Worm (Caenorhabditis elegans) whole organism, L4/young adult: ENCODE data around the gene dylt-3.

Experiments
- W03F9.2 ChIP-seq: fragments of 150-350 bp; optimal IDR thresholded peaks from 2 replicates; lab custom pipeline; 2014; ENCODE audit warnings: missing biosample characterization, missing genetic modification characterization
- dao-5 ChIP-seq: sonication (generic microtip); optimal IDR thresholded peaks from 2 replicates; lab custom pipeline; 2016; ENCODE audit warnings: missing genotype, missing genetic modification characterization, moderate library complexity, missing compliant biosample characterization
- him-1 ChIP-seq: sonication (generic microtip); optimal IDR thresholded peaks from 2 replicates; lab custom pipeline; 2016; ENCODE audit warnings: missing genotype, missing genetic modification reagents, missing genetic modification characterization, missing compliant biosample characterization

DNA sequence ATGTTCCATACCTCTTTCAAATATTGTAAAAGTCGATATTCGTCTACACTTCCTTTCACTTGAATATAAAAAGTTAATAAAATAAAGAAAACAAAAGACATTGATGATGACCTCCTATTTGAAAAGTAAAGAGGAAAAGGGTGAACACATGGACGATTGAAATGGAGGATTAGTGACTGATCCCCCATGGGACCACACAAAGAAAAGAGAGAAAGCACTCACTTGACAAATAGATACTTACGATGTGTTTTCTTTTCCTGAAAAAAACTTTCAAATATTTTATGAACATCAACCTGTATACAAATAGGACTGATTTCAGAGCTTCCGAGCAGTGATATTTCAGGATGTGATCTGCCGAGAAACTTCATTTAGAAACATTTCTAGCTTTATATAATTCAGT lies 4.4 kb upstream of the dylt-3 start, which contains the start of gene acr-14:
- no peak for TF ChIP-seq him-1
- no peak for TF ChIP-seq W03F9.2 (tag; lab: Kevin White, UChicago)
- no peak for TF ChIP-seq dao-5 (tag; lab: Kevin White, UChicago)
